Worm (Caenorhabditis elegans): Measurements from ENCODE around the gene srw-98.

The srw-98 gene

DNA sequence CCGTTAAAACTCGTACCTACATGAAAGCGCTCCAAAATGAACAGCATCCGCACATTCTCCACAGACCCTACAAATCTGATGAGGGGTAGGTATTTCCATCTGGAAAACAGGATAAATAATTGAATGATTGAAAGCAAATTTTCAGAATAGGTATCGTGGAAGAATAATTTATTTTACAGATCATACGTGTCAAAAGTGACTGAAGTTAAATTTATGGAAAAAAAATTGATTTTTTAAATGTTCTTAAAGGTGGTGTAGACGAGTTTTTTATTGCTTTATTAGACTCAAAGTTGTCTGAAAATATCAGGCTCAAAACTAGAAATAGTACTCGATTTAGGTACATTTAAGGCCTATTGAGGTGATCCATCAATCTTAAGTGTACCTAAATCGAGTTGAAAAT is 51.4 kb downstream of the srw-98 start, which contains the start of gene nhr-237:
Gene nhr-237, minus strand, starts transcription at position 101 of the 400 bp plus-strand sequence.
- TF ChIP-seq hmbx-1 (tag; optimal IDR thresholded peaks at IDR 0.05) (no peak), F13C5.2 (tag; optimal IDR thresholded peaks at IDR 0.05) (no peak), scrt-1 (GFP tag; IDR thresholded peaks at IDR 0.05) (no peak), hnd-1 (tag; optimal IDR thresholded peaks at IDR 0.05) (no peak), B0310.2 (tag; optimal IDR thresholded peaks at IDR 0.05) (no peak), ceh-13 (GFP tag; optimal IDR thresholded peaks at IDR 0.05) (no peak), pes-1 (GFP tag; IDR thresholded peaks at IDR 0.05) (no peak), ets-7 (tag; optimal IDR thresholded peaks at IDR 0.05) (no peak)

Data from whole organism, early embryonic.